Fruit fly (Drosophila melanogaster): Measurements from ENCODE around the gene CG13312.

dm6 chr3L:8767876-8768275 is 39.1 kb downstream of the CG13312 start:
- TF ChIP-seq Myc (optimal IDR thresholded peaks at IDR 0.05) = no peak
- no peak for TF ChIP-seq Sin3A (optimal IDR thresholded peaks at IDR 0.05)
- TF ChIP-seq psq (optimal IDR thresholded peaks at IDR 0.05) = no peak
